Worm (Caenorhabditis elegans): ENCODE measurements around the gene lron-14.

DNA sequence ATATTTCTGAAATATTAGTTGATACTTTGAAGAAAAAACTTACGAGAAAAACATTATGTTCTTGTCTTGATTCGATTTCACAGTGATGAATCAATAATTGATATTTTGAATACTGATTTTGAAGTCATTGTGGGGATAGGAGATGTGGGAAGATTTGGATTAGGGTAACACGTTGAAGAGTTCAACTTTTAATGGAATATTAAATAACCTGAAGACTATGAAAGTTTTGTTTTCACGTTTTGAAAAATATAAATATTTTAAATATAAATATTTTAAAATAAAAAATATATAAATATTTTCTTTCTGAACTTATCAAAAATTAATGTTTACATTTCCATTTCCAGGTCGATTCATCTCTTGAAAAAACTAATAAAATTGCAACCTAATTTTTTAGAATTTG, 26.0 kb upstream of the lron-14 start, which contains the start of gene pei-1:
- TF ChIP-seq zag-1 (tag; optimal IDR thresholded peaks at IDR 0.05) (no peak), fkh-10 (GFP tag; optimal IDR thresholded peaks at IDR 0.05) (no peak), rnt-1 (tag; optimal IDR thresholded peaks at IDR 0.05) (no peak), pqm-1 (tag; optimal IDR thresholded peaks at IDR 0.05) (no peak), ceh-90 (tag; optimal IDR thresholded peaks at IDR 0.05) (no peak)
